Worm (Caenorhabditis elegans) whole organism, L3 larva: ENCODE data around the gene ilys-3.

Source experiments
- R02D3.7 ChIP-seq: fragments of 150-350 bp; optimal IDR thresholded peaks from 2 replicates; lab custom pipeline; 2014; ENCODE audit warnings: missing biosample characterization, missing genetic modification characterization
- aly-2 ChIP-seq: fragments of 150-350 bp; optimal IDR thresholded peaks from 2 replicates; lab custom pipeline; 2014; ENCODE audit warnings: missing biosample characterization, missing genetic modification characterization
- ama-1 ChIP-seq: fragments of 150-350 bp; optimal IDR thresholded peaks from 2 replicates; lab custom pipeline; 2018
- ceh-28 ChIP-seq: fragments of 150-350 bp; optimal IDR thresholded peaks from 2 replicates; lab custom pipeline; 2014; ENCODE audit warnings: missing biosample characterization, missing genetic modification reagents, missing genetic modification characterization
- ceh-82 ChIP-seq: fragments of 150-350 bp; optimal IDR thresholded peaks from 2 replicates; lab custom pipeline; 2014; ENCODE audit warnings: missing biosample characterization, missing genetic modification characterization
- ceh-9 ChIP-seq: sonication (generic microtip); optimal IDR thresholded peaks from 2 replicates; lab custom pipeline; 2018; ENCODE audit warnings: missing biosample characterization, missing genetic modification characterization
- daf-12 ChIP-seq: fragments of 150-350 bp; optimal IDR thresholded peaks from 2 replicates; lab custom pipeline; 2014; ENCODE audit warnings: missing biosample characterization, missing genetic modification reagents, missing genetic modification characterization
- egl-27 ChIP-seq: sonication (generic microtip); optimal IDR thresholded peaks from 4 replicates; lab custom pipeline; 2017; ENCODE audit warnings: missing biosample characterization, missing genetic modification reagents, missing genetic modification characterization
- egl-5 ChIP-seq: fragments of 150-350 bp; optimal IDR thresholded peaks from 2 replicates; lab custom pipeline; 2017; ENCODE audit warnings: missing biosample characterization, missing genetic modification reagents, missing genetic modification characterization, inconsistent platforms
- elt-1 ChIP-seq: fragments of 150-350 bp; optimal IDR thresholded peaks from 2 replicates; lab custom pipeline; 2014; ENCODE audit warnings: missing biosample characterization, missing genetic modification characterization
- elt-3 ChIP-seq, 3 experiments: fragments of 150-350 bp in 1 of 3; sonication (generic microtip) in 2 of 3; optimal IDR thresholded peaks; 2 replicates in 2 of 3; 4 replicates in 1 of 3; lab custom pipeline; 2014 to 2017; ENCODE audit warnings: missing biosample characterization in 3 of 3, missing genetic modification characterization in 3 of 3
- eor-1 ChIP-seq, 2 experiments: fragments of 150-350 bp; optimal IDR thresholded peaks; 2 replicates each; lab custom pipeline; 2014 to 2018; ENCODE audit warnings: missing biosample characterization in 2 of 2, missing genetic modification characterization in 2 of 2
- fkh-10 ChIP-seq: sonication (generic microtip); optimal IDR thresholded peaks from 2 replicates; lab custom pipeline; 2017; ENCODE audit warnings: missing biosample characterization, missing genetic modification reagents, missing genetic modification characterization
- fkh-2 ChIP-seq: fragments of 150-350 bp; optimal IDR thresholded peaks from 2 replicates; lab custom pipeline; 2014; ENCODE audit warnings: missing biosample characterization, missing genetic modification reagents, missing genetic modification characterization
- hmg-11 ChIP-seq: sonication (generic microtip); optimal IDR thresholded peaks from 2 replicates; lab custom pipeline; 2016; ENCODE audit warnings: missing genetic modification characterization, missing compliant biosample characterization
- jun-1 ChIP-seq: fragments of 150-350 bp; optimal IDR thresholded peaks from 2 replicates; lab custom pipeline; 2014; ENCODE audit warnings: missing biosample characterization, missing genetic modification reagents, missing genetic modification characterization
- lin-15B ChIP-seq: fragments of 150-350 bp; optimal IDR thresholded peaks from 2 replicates; lab custom pipeline; 2014; ENCODE audit warnings: missing biosample characterization, missing genetic modification characterization
- lin-39 ChIP-seq: fragments of 150-350 bp; optimal IDR thresholded peaks from 2 replicates; lab custom pipeline; 2018; ENCODE audit warnings: missing biosample characterization, missing genetic modification reagents, missing genetic modification characterization
- lsy-12 ChIP-seq: sonication (generic microtip); optimal IDR thresholded peaks from 2 replicates; lab custom pipeline; 2016; ENCODE audit warnings: mild to moderate bottlenecking, missing genetic modification characterization, missing compliant biosample characterization
- mdl-1 ChIP-seq: fragments of 150-350 bp; optimal IDR thresholded peaks from 2 replicates; lab custom pipeline; 2014; ENCODE audit warnings: missing biosample characterization, missing genetic modification characterization
- mml-1 ChIP-seq: fragments of 150-350 bp; sonication (generic microtip); optimal IDR thresholded peaks from 3 replicates; lab custom pipeline; 2014; ENCODE audit warnings: missing biosample characterization, missing genetic modification characterization
- nfya-1 ChIP-seq: sonication (generic microtip); optimal IDR thresholded peaks from 2 replicates; lab custom pipeline; 2017; ENCODE audit warnings: missing genetic modification characterization, mild to moderate bottlenecking, missing compliant biosample characterization, antibody characterized with exemption, moderate library complexity; ENCODE audit not compliant: insufficient read depth
- nhr-11 ChIP-seq: fragments of 150-350 bp; optimal IDR thresholded peaks from 2 replicates; lab custom pipeline; 2014; ENCODE audit warnings: missing biosample characterization, missing genetic modification characterization
- nhr-23 ChIP-seq: fragments of 150-350 bp; optimal IDR thresholded peaks from 2 replicates; lab custom pipeline; 2014; ENCODE audit warnings: missing biosample characterization, missing genetic modification reagents, missing genetic modification characterization
- nhr-237 ChIP-seq: fragments of 150-350 bp; optimal IDR thresholded peaks from 2 replicates; lab custom pipeline; 2014; ENCODE audit warnings: missing biosample characterization, missing genetic modification characterization
- nhr-25 ChIP-seq: sonication (generic microtip); optimal IDR thresholded peaks from 2 replicates; lab custom pipeline; 2017; ENCODE audit warnings: missing biosample characterization, missing genetic modification characterization
- nhr-28 ChIP-seq: fragments of 150-350 bp; optimal IDR thresholded peaks from 2 replicates; lab custom pipeline; 2014; ENCODE audit warnings: missing biosample characterization, missing genetic modification characterization
- nhr-67 ChIP-seq: fragments of 150-350 bp; optimal IDR thresholded peaks from 2 replicates; lab custom pipeline; 2014; ENCODE audit warnings: missing biosample characterization, missing genetic modification characterization
- nhr-76 ChIP-seq: fragments of 150-350 bp; sonication (generic microtip); optimal IDR thresholded peaks from 5 replicates; lab custom pipeline; 2014; ENCODE audit warnings: missing biosample characterization, missing genetic modification characterization
- pha-4 ChIP-seq: fragments of 150-350 bp; optimal IDR thresholded peaks from 2 replicates; lab custom pipeline; 2014; ENCODE audit warnings: missing biosample characterization, missing genetic modification reagents, missing genetic modification characterization
- sea-2 ChIP-seq: fragments of 150-350 bp; sonication (generic microtip); optimal IDR thresholded peaks from 4 replicates; lab custom pipeline; 2014; ENCODE audit warnings: missing biosample characterization, missing genetic modification reagents, missing genetic modification characterization
- skn-1 ChIP-seq: fragments of 150-350 bp; optimal IDR thresholded peaks from 2 replicates; lab custom pipeline; 2014; ENCODE audit warnings: missing biosample characterization, missing genetic modification characterization
- tbx-2 ChIP-seq: sonication (generic microtip); optimal IDR thresholded peaks from 2 replicates; lab custom pipeline; 2016; ENCODE audit warnings: mild to moderate bottlenecking, missing genetic modification characterization, missing compliant biosample characterization
- unc-62 ChIP-seq: fragments of 150-350 bp; sonication (generic microtip); optimal IDR thresholded peaks from 4 replicates; lab custom pipeline; 2014; ENCODE audit warnings: missing biosample characterization, missing genetic modification reagents, missing genetic modification characterization
- zag-1 ChIP-seq: fragments of 150-350 bp; optimal IDR thresholded peaks from 2 replicates; lab custom pipeline; 2014; ENCODE audit warnings: missing biosample characterization, missing genetic modification characterization
- ztf-11 ChIP-seq: fragments of 150-350 bp; optimal IDR thresholded peaks from 2 replicates; lab custom pipeline; 2014; ENCODE audit warnings: missing biosample characterization, missing genetic modification characterization
- ztf-4 ChIP-seq: fragments of 150-350 bp; optimal IDR thresholded peaks from 2 replicates; lab custom pipeline; 2014; ENCODE audit warnings: missing biosample characterization, missing genetic modification characterization

Gene ilys-3

ce11 chrIV:2464156-2464555 lies at the start of gene ilys-3:
Gene ilys-3, plus strand, starts transcription at chrIV:2464456.
- TF ChIP-seq nhr-67 (tag; lab: Kevin White, UChicago) (no peak), nhr-28 (tag; lab: Kevin White, UChicago) (no peak), nhr-76 (tag; lab: Kevin White, UChicago) (no peak), elt-1 (no peak)

- TF ChIP-seq fkh-2 (tag; lab: Kevin White, UChicago) = no peak
- TF ChIP-seq R02D3.7 (tag; lab: Kevin White, UChicago) = no peak
- TF ChIP-seq zag-1 (tag; lab: Kevin White, UChicago) = no peak
- no peak for TF ChIP-seq unc-62
- TF ChIP-seq ztf-4 (tag; lab: Kevin White, UChicago) = no peak
- no peak for TF ChIP-seq jun-1 (tag; lab: Kevin White, UChicago)
- no peak for TF ChIP-seq lin-15B
- TF ChIP-seq lsy-12 (tag; lab: Kevin White, UChicago) = no peak
- no peak for TF ChIP-seq tbx-2 (tag; lab: Kevin White, UChicago)
- no peak for TF ChIP-seq pha-4 (tag; lab: Kevin White, UChicago)
- no peak for TF ChIP-seq aly-2
- TF ChIP-seq skn-1 = no peak
Observed at ce11 chrIV:2416738-2417137, 47.5 kb upstream of the ilys-3 start.

- no peak for TF ChIP-seq egl-5
- no peak for TF ChIP-seq nhr-23 (tag; lab: Kevin White, UChicago)
- no peak for TF ChIP-seq nhr-237 (tag; lab: Kevin White, UChicago)
- no peak for TF ChIP-seq ceh-28 (tag; lab: Kevin White, UChicago)
- TF ChIP-seq fkh-2 (tag; lab: Kevin White, UChicago) = no peak
- no peak for TF ChIP-seq daf-12 (tag; lab: Kevin White, UChicago)
- TF ChIP-seq mdl-1 (tag; lab: Kevin White, UChicago) = no peak
- no peak for TF ChIP-seq ama-1 (lab: Kevin White, UChicago)
- no peak for TF ChIP-seq nfya-1
- TF ChIP-seq nhr-11 (tag; lab: Kevin White, UChicago) = no peak
- TF ChIP-seq lin-39 (tag; lab: Kevin White, UChicago) = no peak
Observed at ce11 chrIV:2432693-2433092, 31.6 kb upstream of the ilys-3 start, which contains the start of gene C45G7.4. Gene C45G7.4, plus strand, starts transcription at chrIV:2432993.

ce11 chrIV:2434366-2434765 lies 29.9 kb upstream of the ilys-3 start:
- TF ChIP-seq nhr-76 (tag; lab: Kevin White, UChicago) (no peak), fkh-10 (GFP tag; lab: Kevin White, UChicago) (no peak), nhr-67 (tag; lab: Kevin White, UChicago) (no peak), ztf-11 (tag; lab: Kevin White, UChicago) (no peak), lsy-12 (tag; lab: Kevin White, UChicago) (no peak), zag-1 (tag; lab: Kevin White, UChicago) (no peak), ceh-9 (tag; lab: Kevin White, UChicago) (no peak), nhr-23 (tag; lab: Kevin White, UChicago) (no peak), nhr-11 (tag; lab: Kevin White, UChicago) (no peak)

ce11 chrIV:2451233-2451632 lies 13.0 kb upstream of the ilys-3 start, which contains the start of gene C45G7.13:
Gene C45G7.13, minus strand, starts transcription at chrIV:2451333.
- TF ChIP-seq hmg-11 (tag; lab: Kevin White, UChicago) (no peak), eor-1 (tag; optimal IDR thresholded peaks at IDR 0.05; lab: Kevin White, UChicago) (no peak), nfya-1 (no peak), tbx-2 (tag; lab: Kevin White, UChicago) (no peak), sea-2 (GFP tag; lab: Kevin White, UChicago) (no peak), egl-27 (no peak), fkh-2 (tag; lab: Kevin White, UChicago) (no peak), ceh-82 (tag; lab: Kevin White, UChicago) (no peak), ama-1 (lab: Kevin White, UChicago) (no peak), nhr-28 (tag; lab: Kevin White, UChicago) (no peak), zag-1 (tag; lab: Kevin White, UChicago) (no peak), elt-3 (tag; optimal IDR thresholded peaks at IDR 0.05; lab: Kevin White, UChicago) (no peak), lsy-12 (tag; lab: Kevin White, UChicago) (no peak), ceh-28 (tag; lab: Kevin White, UChicago) (no peak), nhr-23 (tag; lab: Kevin White, UChicago) (no peak), mml-1 (tag; lab: Kevin White, UChicago) (no peak), R02D3.7 (tag; lab: Kevin White, UChicago) (no peak), nhr-67 (tag; lab: Kevin White, UChicago) (no peak), lin-15B (no peak), nhr-25 (tag; lab: Kevin White, UChicago) (no peak)
